Worm (Caenorhabditis elegans) whole organism, L1 larva: Measurements from ENCODE around the gene srd-11.

ENCODE experiments used
- ama-1 ChIP-seq: fragments of 150-350 bp; optimal IDR thresholded peaks from 2 replicates; lab custom pipeline; 2014
- blmp-1 ChIP-seq: fragments of 150-350 bp; optimal IDR thresholded peaks from 2 replicates; lab custom pipeline; 2014; ENCODE audit warnings: missing biosample characterization, missing genetic modification characterization
- fos-1 ChIP-seq: fragments of 150-350 bp; optimal IDR thresholded peaks from 2 replicates; lab custom pipeline; 2014; ENCODE audit warnings: missing biosample characterization, missing genetic modification characterization
- nhr-28 ChIP-seq: fragments of 150-350 bp; optimal IDR thresholded peaks from 2 replicates; lab custom pipeline; 2014; ENCODE audit warnings: missing biosample characterization, missing genetic modification characterization
- nhr-85 ChIP-seq: sonication (generic microtip); peaks from one replicate; lab custom pipeline; 2016; ENCODE audit warnings: missing genetic modification characterization, inconsistent platforms, missing compliant biosample characterization
- pag-3 ChIP-seq: sonication (generic microtip); optimal IDR thresholded peaks from 2 replicates; lab custom pipeline; 2017; ENCODE audit warnings: missing genetic modification characterization, mild to moderate bottlenecking, missing compliant biosample characterization, antibody characterized with exemption, borderline replicate concordance; ENCODE audit not compliant: insufficient read depth

- TF ChIP-seq nhr-85 (tag; lab: Kevin White, UChicago) (no peak), nhr-28 (tag; lab: Kevin White, UChicago) (no peak), fos-1 (tag; lab: Kevin White, UChicago) (no peak), pag-3 (tag; lab: Kevin White, UChicago) (no peak), blmp-1 (peak; percentile 83), ama-1 (lab: Kevin White, UChicago) (no peak)
These were observed 39.6 kb upstream of the srd-11 start for ce11 chrV:13659219-13659618.
